Fruit fly (Drosophila melanogaster): Measurements from ENCODE around the gene lds.

DNA sequence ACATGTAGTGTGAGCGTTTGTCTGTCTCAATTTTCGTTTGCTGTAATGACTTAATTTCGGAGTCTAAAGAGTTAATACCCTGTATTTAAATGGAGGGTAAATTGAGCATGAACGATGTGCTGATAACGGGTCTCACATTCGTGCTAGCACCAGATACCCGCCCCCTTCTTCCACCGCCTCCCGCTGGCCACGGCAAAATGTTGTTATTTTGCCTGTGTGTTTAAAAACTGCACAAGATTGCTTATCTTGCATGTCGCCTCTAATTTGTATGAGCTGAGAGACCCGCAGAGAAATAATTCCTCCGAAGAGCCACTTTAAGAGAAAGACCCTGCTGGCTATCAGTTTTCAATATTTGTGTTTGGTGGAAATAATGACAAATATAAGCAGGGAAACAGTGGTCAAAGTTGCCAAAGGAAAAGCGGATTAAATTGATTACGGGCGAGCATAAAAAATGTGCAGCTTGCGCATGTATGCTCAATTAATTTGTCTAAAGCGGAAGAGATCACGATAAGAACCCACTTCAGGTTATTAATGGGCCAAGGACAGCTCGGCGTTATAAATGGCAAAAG, 44.6 kb downstream of the lds start:
- TF ChIP-seq CG8478 (optimal IDR thresholded peaks at IDR 0.05) (no peak), CTCF (optimal IDR thresholded peaks at IDR 0.05) (no peak)
